Worm (Caenorhabditis elegans): ENCODE results near the gene ugt-2.

ce11 chrV:10418961-10419360, 20.4 kb downstream of the ugt-2 start, which contains the start of gene F15H10.5:
- TF ChIP-seq lin-39 (tag; optimal IDR thresholded peaks at IDR 0.05) (no peak), skn-1 (tag; optimal IDR thresholded peaks at IDR 0.05) (no peak), unc-62 (GFP tag; optimal IDR thresholded peaks at IDR 0.05) (no peak), pha-4 (tag; optimal IDR thresholded peaks at IDR 0.05) (no peak), snpc-4 (tag; optimal IDR thresholded peaks at IDR 0.05) (no peak), ceh-9 (tag; optimal IDR thresholded peaks at IDR 0.05) (no peak), nhr-237 (tag; optimal IDR thresholded peaks at IDR 0.05) (no peak)
